Worm (Caenorhabditis elegans): ENCODE data around the gene F37C12.18.

ce11 chrIII:7148191-7148590 is 47.0 kb downstream of the F37C12.18 start:
- no peak for TF ChIP-seq flt-1 (GFP tag; IDR thresholded peaks at IDR 0.05)
- no peak for TF ChIP-seq cog-1 (tag; optimal IDR thresholded peaks at IDR 0.05)
- TF ChIP-seq ref-1 (GFP tag; conservative IDR thresholded peaks at IDR 0.05), result no peak
- TF ChIP-seq ztf-29 (GFP tag; IDR thresholded peaks at IDR 0.05), result no peak
- TF ChIP-seq med-1 (GFP tag; optimal IDR thresholded peaks at IDR 0.05; ENCODE audit: insufficient read depth), result no peak
- no peak for TF ChIP-seq klf-2 (GFP tag; conservative IDR thresholded peaks at IDR 0.05)

Data from whole organism, midembryonic.